Worm (Caenorhabditis elegans) whole organism, late embryonic: Measurements from ENCODE around the gene imp-3.

Source experiments
- K09A11.1 ChIP-seq: sonication (generic microtip); optimal IDR thresholded peaks from 2 replicates; lab custom pipeline; 2017; ENCODE audit warnings: antibody characterized with exemption, mild to moderate bottlenecking, missing genetic modification characterization, missing compliant biosample characterization; ENCODE audit not compliant: insufficient read depth
- T23F11.4 ChIP-seq: fragments of 200-800 bp; sonication (Bioruptor generic); optimal IDR thresholded peaks from 2 replicates; lab custom pipeline; 2018; ENCODE audit warnings: mild to moderate bottlenecking, missing genetic modification characterization, missing compliant biosample characterization
- ahr-1 ChIP-seq: sonication (generic microtip); optimal IDR thresholded peaks from 2 replicates; lab custom pipeline; 2016; ENCODE audit warnings: missing genetic modification characterization, missing compliant biosample characterization
- ceh-14 ChIP-seq: sonication (generic microtip); optimal IDR thresholded peaks from 2 replicates; lab custom pipeline; 2016; ENCODE audit warnings: missing genotype, missing genetic modification characterization, missing compliant biosample characterization
- ceh-19 ChIP-seq: fragments of 200-800 bp; sonication (Bioruptor generic); optimal IDR thresholded peaks from 2 replicates; lab custom pipeline; 2018; ENCODE audit warnings: mild to moderate bottlenecking, missing genetic modification characterization, missing compliant biosample characterization
- ceh-2 ChIP-seq: sonication (generic microtip); optimal IDR thresholded peaks from 2 replicates; lab custom pipeline; 2016; ENCODE audit warnings: missing genotype, missing genetic modification characterization, missing compliant biosample characterization
- ceh-24 ChIP-seq: sonication (generic microtip); optimal IDR thresholded peaks from 2 replicates; lab custom pipeline; 2016; ENCODE audit warnings: mild to moderate bottlenecking, missing genetic modification characterization, missing compliant biosample characterization
- ceh-30 ChIP-seq: fragments of 150-350 bp; optimal IDR thresholded peaks from 2 replicates; lab custom pipeline; 2014; ENCODE audit warnings: missing biosample characterization, missing genetic modification characterization
- ceh-34 ChIP-seq: sonication (generic microtip); optimal IDR thresholded peaks from 2 replicates; lab custom pipeline; 2016; ENCODE audit warnings: mild to moderate bottlenecking, missing genetic modification characterization, missing compliant biosample characterization
- ceh-48 ChIP-seq: sonication (generic microtip); optimal IDR thresholded peaks from 2 replicates; lab custom pipeline; 2016; ENCODE audit warnings: missing genetic modification characterization, inconsistent platforms, missing compliant biosample characterization
- ceh-6 ChIP-seq: fragments of 200-800 bp; sonication (Bioruptor generic); optimal IDR thresholded peaks from 2 replicates; lab custom pipeline; 2018; ENCODE audit warnings: mild to moderate bottlenecking, missing genetic modification characterization, missing compliant biosample characterization
- ets-4 ChIP-seq: sonication (generic microtip); optimal IDR thresholded peaks from 2 replicates; lab custom pipeline; 2016; ENCODE audit warnings: missing genetic modification characterization, missing compliant biosample characterization
- eyg-1 ChIP-seq: sonication (generic microtip); optimal IDR thresholded peaks from 2 replicates; lab custom pipeline; 2016; ENCODE audit warnings: missing genotype, missing genetic modification characterization, missing compliant biosample characterization
- fax-1 ChIP-seq: sonication (generic microtip); optimal IDR thresholded peaks from 2 replicates; lab custom pipeline; 2016; ENCODE audit warnings: missing genotype, missing genetic modification characterization, missing compliant biosample characterization
- hlh-13 ChIP-seq: fragments of 200-800 bp; sonication (Bioruptor generic); optimal IDR thresholded peaks from 2 replicates; lab custom pipeline; 2018; ENCODE audit warnings: mild to moderate bottlenecking, missing genetic modification characterization, missing compliant biosample characterization
- hlh-15 ChIP-seq: sonication (generic microtip); optimal IDR thresholded peaks from 2 replicates; lab custom pipeline; 2016; ENCODE audit warnings: missing genetic modification characterization, missing compliant biosample characterization
- lim-6 ChIP-seq: sonication (generic microtip); optimal IDR thresholded peaks from 2 replicates; lab custom pipeline; 2016; ENCODE audit warnings: missing genetic modification characterization, missing compliant biosample characterization
- lin-11 ChIP-seq: fragments of 200-800 bp; sonication (Bioruptor generic); optimal IDR thresholded peaks from 2 replicates; lab custom pipeline; 2018; ENCODE audit warnings: mild to moderate bottlenecking, missing genetic modification characterization, missing compliant biosample characterization
- mec-3 ChIP-seq: sonication (generic microtip); optimal IDR thresholded peaks from 2 replicates; lab custom pipeline; 2016; ENCODE audit warnings: borderline replicate concordance, missing genetic modification characterization, missing compliant biosample characterization
- nhr-11 ChIP-seq: fragments of 150-350 bp; optimal IDR thresholded peaks from 2 replicates; lab custom pipeline; 2014; ENCODE audit warnings: missing biosample characterization, missing genetic modification characterization
- npax-4 ChIP-seq: sonication (generic microtip); optimal IDR thresholded peaks from 2 replicates; lab custom pipeline; 2016; ENCODE audit warnings: missing genetic modification characterization, missing compliant biosample characterization
- odd-2 ChIP-seq: sonication (generic microtip); optimal IDR thresholded peaks from 2 replicates; lab custom pipeline; 2017; ENCODE audit warnings: antibody characterized with exemption, mild to moderate bottlenecking, missing genetic modification characterization, missing compliant biosample characterization
- pat-9 ChIP-seq: fragments of 200-800 bp; sonication (Bioruptor generic); optimal IDR thresholded peaks from 2 replicates; lab custom pipeline; 2018; ENCODE audit warnings: mild to moderate bottlenecking, missing genetic modification characterization, moderate library complexity, missing compliant biosample characterization
- pax-1 ChIP-seq: fragments of 150-350 bp; optimal IDR thresholded peaks from 2 replicates; lab custom pipeline; 2014; ENCODE audit warnings: missing biosample characterization, missing genetic modification characterization
- pha-2 ChIP-seq: sonication (generic microtip); optimal IDR thresholded peaks from 2 replicates; lab custom pipeline; 2017; ENCODE audit warnings: mild to moderate bottlenecking, missing genetic modification characterization, missing compliant biosample characterization
- pqm-1 ChIP-seq: sonication (generic microtip); optimal IDR thresholded peaks from 2 replicates; lab custom pipeline; 2016; ENCODE audit warnings: missing genetic modification characterization, missing compliant biosample characterization
- pros-1 ChIP-seq: fragments of 150-350 bp; optimal IDR thresholded peaks from 2 replicates; lab custom pipeline; 2014; ENCODE audit warnings: missing biosample characterization, missing genetic modification reagents, missing genetic modification characterization
- ref-2 ChIP-seq: sonication (generic microtip); optimal IDR thresholded peaks from 2 replicates; lab custom pipeline; 2016; ENCODE audit warnings: missing genetic modification characterization, missing compliant biosample characterization
- rnt-1 ChIP-seq: sonication (generic microtip); optimal IDR thresholded peaks from 2 replicates; lab custom pipeline; 2016; ENCODE audit warnings: missing genetic modification characterization, missing compliant biosample characterization
- sox-4 ChIP-seq: sonication (generic microtip); optimal IDR thresholded peaks from 2 replicates; lab custom pipeline; 2017; ENCODE audit warnings: mild to moderate bottlenecking, missing genetic modification characterization, inconsistent platforms, missing compliant biosample characterization
- syd-9 ChIP-seq: sonication (generic microtip); optimal IDR thresholded peaks from 2 replicates; lab custom pipeline; 2016; ENCODE audit warnings: mild to moderate bottlenecking, missing genetic modification characterization, moderate library complexity, missing compliant biosample characterization
- unc-3 ChIP-seq, 2 experiments: fragments of 200-800 bp in 1 of 2; sonication (Bioruptor generic) in 1 of 2; sonication (generic microtip) in 1 of 2; conservative IDR thresholded peaks in 1 of 2; optimal IDR thresholded peaks in 1 of 2; 2 replicates each; pipeline versions ENCODE4 v1.3.6 to Lab custom; 2016 to 2022; ENCODE audit warnings: missing compliant biosample characterization in 2 of 2, missing genetic modification characterization in 2 of 2, missing genetic modification reagents in 1 of 2
- unc-55 ChIP-seq: sonication (generic microtip); optimal IDR thresholded peaks from 2 replicates; lab custom pipeline; 2017; ENCODE audit warnings: missing biosample characterization, missing genetic modification reagents, missing genetic modification characterization
- unc-86 ChIP-seq: sonication (generic microtip); optimal IDR thresholded peaks from 2 replicates; lab custom pipeline; 2016; ENCODE audit warnings: missing genetic modification characterization, missing compliant biosample characterization
- zip-5 ChIP-seq: sonication (generic microtip); optimal IDR thresholded peaks from 2 replicates; lab custom pipeline; 2016; ENCODE audit warnings: missing genetic modification characterization, missing compliant biosample characterization

imp-3 gene

DNA sequence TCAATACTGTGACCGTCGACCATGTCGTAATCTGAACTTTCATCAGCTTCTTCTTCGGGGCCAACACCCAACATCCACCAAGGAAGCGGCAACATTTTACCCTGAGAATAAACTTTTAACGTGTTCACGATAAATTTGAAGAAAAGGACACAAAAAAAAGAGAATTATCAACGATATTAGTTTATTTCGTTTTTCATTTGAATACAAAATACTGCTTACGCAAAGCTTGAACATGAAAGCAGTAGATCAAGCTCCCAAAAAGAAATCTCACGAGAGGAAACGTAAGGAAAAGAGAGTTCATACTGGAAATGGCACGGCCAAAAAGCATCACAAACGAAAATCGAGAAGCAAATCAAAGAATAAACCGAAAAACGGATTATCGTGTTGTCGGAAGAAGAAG, 25.7 kb downstream of the imp-3 start, which contains the start of the genes C46A5.6 and C46A5.1:
Gene C46A5.6 (minus strand): TSS at position 101 of the 400 bp plus-strand sequence.
Gene C46A5.1 (plus strand): TSS at position 184 of the 400 bp plus-strand sequence.
- TF ChIP-seq ahr-1 (tag; lab: Kevin White, UChicago) (no peak), unc-86 (tag; lab: Kevin White, UChicago) (no peak), ceh-14 (tag; lab: Kevin White, UChicago) (no peak), unc-55 (GFP tag; lab: Kevin White, UChicago) (no peak), lim-6 (tag; lab: Kevin White, UChicago) (no peak), nhr-11 (tag; lab: Kevin White, UChicago) (no peak), hlh-13 (GFP tag; lab: Kevin White, UChicago) (no peak), hlh-15 (tag; lab: Kevin White, UChicago) (no peak), fax-1 (no peak), ceh-34 (tag; lab: Kevin White, UChicago) (no peak), T23F11.4 (no peak), sox-4 (no peak), K09A11.1 (tag; lab: Kevin White, UChicago) (no peak), ceh-6 (GFP tag; lab: Kevin White, UChicago) (no peak), npax-4 (no peak), ceh-19 (no peak)

DNA sequence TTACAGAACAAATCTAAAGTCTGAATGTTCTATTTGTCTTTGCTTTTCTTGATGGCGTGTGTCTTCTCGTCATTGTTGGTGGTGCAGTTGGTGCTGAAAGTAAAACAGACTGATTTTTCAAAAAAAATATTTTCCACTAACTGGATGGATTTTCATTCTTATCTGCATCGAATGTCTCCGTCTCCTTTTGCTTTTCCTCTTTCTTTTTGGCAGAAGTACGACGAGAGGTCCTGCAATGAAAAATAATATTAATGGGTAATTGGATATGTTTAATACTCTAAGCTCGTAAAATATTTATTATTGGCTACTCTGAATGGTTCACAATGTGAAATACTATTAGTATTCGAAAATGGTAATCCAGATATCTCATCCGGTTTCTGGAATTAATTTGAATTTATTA, 29.3 kb downstream of the imp-3 start, which contains the start of gene del-7:
Gene del-7 (plus strand): TSS at position 301 of the 400 bp plus-strand sequence.
- TF ChIP-seq eyg-1 (tag; lab: Kevin White, UChicago) (no peak), lin-11 (tag; lab: Kevin White, UChicago) (no peak)

DNA sequence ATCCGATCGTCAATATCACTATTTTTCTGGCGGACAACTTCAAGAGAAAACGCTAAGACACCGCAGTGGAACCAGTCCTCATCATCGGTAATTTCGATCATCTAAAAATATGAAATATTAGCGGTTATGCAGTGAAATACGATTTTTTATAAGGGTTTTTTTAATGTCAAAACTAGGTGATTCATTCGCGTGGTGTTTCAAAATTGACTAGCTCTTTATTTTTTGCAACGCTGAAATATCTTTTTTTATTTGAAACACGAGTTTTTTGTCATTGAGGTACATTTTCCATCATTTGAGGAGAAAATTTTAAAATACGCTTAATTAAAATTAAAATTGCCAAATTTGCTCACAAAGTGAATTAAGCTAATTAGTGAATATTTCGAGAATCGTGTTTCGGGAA, 29.9 kb downstream of the imp-3 start, which contains the start of gene dsb-3:
Gene dsb-3 (minus strand): TSS at position 101 of the 400 bp plus-strand sequence.
- TF ChIP-seq unc-3 (GFP tag; conservative IDR thresholded peaks at IDR 0.05; lab: Robert Waterston, UW) (no peak), unc-3 (tag; optimal IDR thresholded peaks at IDR 0.05; lab: Kevin White, UChicago) (no peak), ref-2 (tag; lab: Kevin White, UChicago) (no peak), pax-1 (no peak), K09A11.1 (tag; lab: Kevin White, UChicago) (no peak), T23F11.4 (no peak), ceh-48 (no peak), pqm-1 (tag; lab: Kevin White, UChicago) (no peak), ceh-34 (tag; lab: Kevin White, UChicago) (no peak), pros-1 (tag; lab: Kevin White, UChicago) (no peak), ceh-30 (tag; lab: Kevin White, UChicago) (no peak), ets-4 (tag; lab: Kevin White, UChicago) (no peak), rnt-1 (tag; lab: Kevin White, UChicago) (no peak), zip-5 (tag; lab: Kevin White, UChicago) (no peak), odd-2 (tag; lab: Kevin White, UChicago) (no peak), ceh-24 (tag; lab: Kevin White, UChicago) (no peak), pat-9 (tag; lab: Kevin White, UChicago) (no peak)

- TF ChIP-seq rnt-1 (tag; lab: Kevin White, UChicago) (no peak), pha-2 (tag; lab: Kevin White, UChicago) (no peak), ceh-19 (no peak), ets-4 (tag; lab: Kevin White, UChicago) (no peak), nhr-11 (tag; lab: Kevin White, UChicago) (no peak), ceh-48 (no peak), ceh-2 (no peak)
- TF ChIP-seq, all 69 proteins: peak for 0
Observed at ce11 chrIV:7757245-7757644, 32.2 kb downstream of the imp-3 start, which contains the start of gene C46A5.4. Gene C46A5.4, minus strand, starts transcription at chrIV:7757345.

DNA sequence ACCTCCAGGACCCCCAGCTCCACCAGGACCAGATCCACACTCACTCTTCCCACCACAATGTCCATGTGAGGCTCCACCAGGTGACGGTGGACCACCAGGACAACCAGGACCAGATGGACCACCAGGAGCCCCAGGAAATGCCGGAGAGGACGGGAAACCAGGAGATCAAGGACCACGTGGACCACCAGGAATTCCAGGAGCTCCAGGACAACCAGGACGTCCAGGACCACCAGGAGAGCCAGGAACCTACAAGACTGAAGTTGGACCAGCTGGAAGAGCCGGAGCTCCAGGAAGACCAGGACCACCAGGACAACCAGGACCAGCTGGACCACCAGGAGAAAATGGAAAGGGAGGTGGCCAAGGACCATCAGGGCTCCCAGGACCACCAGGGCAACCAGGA, 35.3 kb downstream of the imp-3 start:
- TF ChIP-seq syd-9 (tag; lab: Kevin White, UChicago) (no peak), mec-3 (tag; lab: Kevin White, UChicago) (peak; percentile 56)
